Fruit fly (Drosophila melanogaster) whole organism, embryonic: ENCODE data around the gene Fibp.

ENCODE experiments used
- Aef1 ChIP-seq: fragments of 200-800 bp; sonication (Bioruptor generic); IDR thresholded peaks from 3 replicates; pipeline ENCODE4 v1.3.6; 2022; ENCODE audit warnings: missing biosample characterization, missing genetic modification characterization
- BEAF-32 ChIP-seq: fragments of 200-800 bp; sonication (Bioruptor generic); optimal IDR thresholded peaks from 3 replicates; lab custom pipeline; 2017; ENCODE audit warnings: missing biosample characterization, missing genetic modification characterization, mild to moderate bottlenecking, moderate library complexity, missing genetic modification reagents
- Bdp1 ChIP-seq: fragments of 200-800 bp; sonication (Bioruptor generic); optimal IDR thresholded peaks from 3 replicates; lab custom pipeline; 2016; ENCODE audit warnings: missing biosample characterization, missing genetic modification characterization
- Bgb ChIP-seq: fragments of 200-800 bp; sonication (Bioruptor generic); IDR thresholded peaks from 2 replicates; pipeline ENCODE4 v1.3.6; 2022; ENCODE audit warnings: missing biosample characterization, missing genetic modification characterization; ENCODE audit not compliant: partially characterized antibody
- CG12299 ChIP-seq: fragments of 200-800 bp; sonication (Bioruptor generic); optimal IDR thresholded peaks from 2 replicates; lab custom pipeline; 2018; ENCODE audit warnings: missing biosample characterization, mild to moderate bottlenecking, missing genetic modification characterization
- CG14710 ChIP-seq: fragments of 200-800 bp; sonication (Bioruptor generic); optimal IDR thresholded peaks from 3 replicates; lab custom pipeline; 2019; ENCODE audit warnings: missing biosample characterization, mild to moderate bottlenecking, missing genetic modification characterization, moderate library complexity
- CG14965 ChIP-seq: fragments of 200-800 bp; sonication (Bioruptor generic); optimal IDR thresholded peaks from 2 replicates; lab custom pipeline; 2016; ENCODE audit warnings: missing biosample characterization, missing genetic modification characterization, borderline replicate concordance
- CG17385 ChIP-seq: fragments of 200-800 bp; sonication (Bioruptor generic); optimal IDR thresholded peaks from 3 replicates; lab custom pipeline; 2018; ENCODE audit warnings: missing biosample characterization, mild to moderate bottlenecking, missing genetic modification characterization
- CG1832 ChIP-seq: fragments of 200-800 bp; sonication (Bioruptor generic); optimal IDR thresholded peaks from 2 replicates; lab custom pipeline; 2017; ENCODE audit warnings: missing biosample characterization, mild to moderate bottlenecking, missing genetic modification characterization, inconsistent platforms
- CG2116 ChIP-seq: fragments of 200-800 bp; sonication (Bioruptor generic); optimal IDR thresholded peaks from 3 replicates; lab custom pipeline; 2018; ENCODE audit warnings: missing biosample characterization, mild to moderate bottlenecking, missing genetic modification characterization
- CG2129 ChIP-seq: fragments of 200-800 bp; sonication (Bioruptor generic); IDR thresholded peaks from 2 replicates; pipeline ENCODE4 v1.3.6; 2022; ENCODE audit warnings: missing biosample characterization, missing genetic modification characterization; ENCODE audit not compliant: partially characterized antibody
- CG2678 ChIP-seq: fragments of 200-800 bp; sonication (Bioruptor generic); optimal IDR thresholded peaks from 3 replicates; lab custom pipeline; 2019; ENCODE audit warnings: missing biosample characterization, mild to moderate bottlenecking, missing genetic modification characterization, moderate library complexity
- CG30431 ChIP-seq: fragments of 200-800 bp; sonication (Bioruptor generic); optimal IDR thresholded peaks from 2 replicates; lab custom pipeline; 2017; ENCODE audit warnings: missing biosample characterization, missing genetic modification characterization
- CG32532 ChIP-seq: fragments of 200-800 bp; sonication (Bioruptor generic); IDR thresholded peaks from 2 replicates; pipeline ENCODE4 v1.3.6; 2022; ENCODE audit warnings: missing biosample characterization, missing genetic modification characterization
- CG3407 ChIP-seq: fragments of 200-800 bp; sonication (Bioruptor generic); optimal IDR thresholded peaks from 2 replicates; lab custom pipeline; 2018; ENCODE audit warnings: missing biosample characterization, mild to moderate bottlenecking, missing genetic modification characterization
- CG6683 ChIP-seq: fragments of 200-800 bp; sonication (Bioruptor generic); optimal IDR thresholded peaks from 2 replicates; lab custom pipeline; 2017; ENCODE audit warnings: missing biosample characterization, mild to moderate bottlenecking, missing genetic modification characterization, missing genetic modification reagents
- CG7271 ChIP-seq: fragments of 200-800 bp; sonication (Bioruptor generic); optimal IDR thresholded peaks from 2 replicates; lab custom pipeline; 2018; ENCODE audit warnings: missing biosample characterization, mild to moderate bottlenecking, missing genetic modification characterization, moderate library complexity
- CG9609 ChIP-seq: fragments of 200-800 bp; sonication (Bioruptor generic); optimal IDR thresholded peaks from 3 replicates; lab custom pipeline; 2016; ENCODE audit warnings: missing biosample characterization, missing genetic modification characterization
- CG9817 ChIP-seq: fragments of 200-800 bp; sonication (Bioruptor generic); optimal IDR thresholded peaks from 2 replicates; lab custom pipeline; 2018; ENCODE audit warnings: missing biosample characterization, mild to moderate bottlenecking, missing genetic modification characterization, moderate library complexity
- CHES-1-like ChIP-seq: fragments of 200-800 bp; sonication (Bioruptor generic); optimal IDR thresholded peaks from 2 replicates; lab custom pipeline; 2016; ENCODE audit warnings: missing biosample characterization, missing genetic modification characterization
- Dll ChIP-seq: fragments of 200-800 bp; sonication (Bioruptor generic); IDR thresholded peaks from 4 replicates; pipeline ENCODE4 v1.3.6; 2022; ENCODE audit warnings: missing biosample characterization, missing genetic modification characterization; ENCODE audit not compliant: partially characterized antibody
- ERR ChIP-seq: fragments of 200-800 bp; sonication (Bioruptor generic); optimal IDR thresholded peaks from 2 replicates; lab custom pipeline; 2016; ENCODE audit warnings: missing biosample characterization, missing genetic modification characterization
- HLH3B ChIP-seq: fragments of 200-800 bp; sonication (Bioruptor generic); IDR thresholded peaks from 2 replicates; pipeline ENCODE4 v1.3.6; 2022; ENCODE audit warnings: missing biosample characterization, missing genetic modification characterization
- Hand ChIP-seq: fragments of 200-800 bp; sonication (Bioruptor generic); optimal IDR thresholded peaks from 2 replicates; lab custom pipeline; 2017; ENCODE audit warnings: mild to moderate bottlenecking, missing biosample characterization, missing genetic modification reagents, missing genetic modification characterization
- HmgD ChIP-seq: fragments of 200-800 bp; sonication (Bioruptor generic); optimal IDR thresholded peaks from 3 replicates; lab custom pipeline; 2016; ENCODE audit warnings: missing biosample characterization, missing genetic modification characterization
- NfI ChIP-seq: fragments of 200-800 bp; sonication (Bioruptor generic); optimal IDR thresholded peaks from 3 replicates; lab custom pipeline; 2018; ENCODE audit warnings: missing biosample characterization, mild to moderate bottlenecking, missing genetic modification characterization, moderate library complexity
- Oaz ChIP-seq: fragments of 200-800 bp; sonication (Bioruptor generic); IDR thresholded peaks from 2 replicates; pipeline ENCODE4 v1.3.6; 2022; ENCODE audit warnings: missing biosample characterization, missing genetic modification characterization
- Opbp ChIP-seq: fragments of 200-800 bp; sonication (Bioruptor generic); IDR thresholded peaks from 3 replicates; pipeline ENCODE4 v1.3.6; 2022; ENCODE audit warnings: missing biosample characterization, missing genetic modification characterization; ENCODE audit not compliant: partially characterized antibody
- Sin3A ChIP-seq: fragments of >200 bp; optimal IDR thresholded peaks from 2 replicates; lab custom pipeline; 2018
- Six4 ChIP-seq: fragments of 200-800 bp; sonication (Bioruptor generic); optimal IDR thresholded peaks from 2 replicates; lab custom pipeline; 2016; ENCODE audit warnings: missing biosample characterization, missing genetic modification characterization
- YL-1 ChIP-seq: fragments of 200-800 bp; sonication (Bioruptor generic); optimal IDR thresholded peaks from 3 replicates; lab custom pipeline; 2017; ENCODE audit warnings: missing biosample characterization, mild to moderate bottlenecking, missing genetic modification characterization
- ab ChIP-seq: fragments of 200-800 bp; sonication (Bioruptor generic); optimal IDR thresholded peaks from 2 replicates; lab custom pipeline; 2016; ENCODE audit warnings: missing biosample characterization, missing genetic modification characterization
- abd-A ChIP-seq: fragments of 200-800 bp; sonication (Bioruptor generic); optimal IDR thresholded peaks from 3 replicates; lab custom pipeline; 2019; ENCODE audit warnings: missing biosample characterization, mild to moderate bottlenecking, missing genetic modification characterization, moderate library complexity
- amos ChIP-seq: fragments of 200-800 bp; sonication (Bioruptor generic); IDR thresholded peaks from 2 replicates; pipeline ENCODE4 v1.3.6; 2022; ENCODE audit warnings: missing biosample characterization, missing genetic modification characterization; ENCODE audit not compliant: partially characterized antibody
- eve ChIP-seq, 2 experiments: fragments of >200 bp; optimal IDR thresholded peaks; 2 replicates each; lab custom pipeline; 2017; ENCODE audit warnings: missing biosample characterization in 2 of 2, missing genetic modification characterization in 2 of 2
- ftz-f1 ChIP-seq: fragments of 200-800 bp; sonication (Bioruptor generic); optimal IDR thresholded peaks from 2 replicates; lab custom pipeline; 2016; ENCODE audit warnings: missing biosample characterization, missing genetic modification characterization
- gro ChIP-seq: fragments of 200-800 bp; sonication (Bioruptor generic); optimal IDR thresholded peaks from 2 replicates; lab custom pipeline; 2016; ENCODE audit warnings: missing biosample characterization, missing genetic modification characterization
- hbn ChIP-seq: fragments of 200-800 bp; sonication (Bioruptor generic); IDR thresholded peaks from 2 replicates; pipeline ENCODE4 v1.3.6; 2022; ENCODE audit warnings: missing biosample characterization, missing genetic modification characterization; ENCODE audit not compliant: partially characterized antibody
- hth ChIP-seq: fragments of >200 bp; optimal IDR thresholded peaks from 2 replicates; lab custom pipeline; 2017; ENCODE audit warnings: inconsistent platforms
- ind ChIP-seq: fragments of 200-800 bp; sonication (Bioruptor generic); optimal IDR thresholded peaks from 3 replicates; lab custom pipeline; 2016; ENCODE audit warnings: missing biosample characterization, missing genetic modification characterization
- inv ChIP-seq: fragments of 200-800 bp; sonication (Bioruptor generic); IDR thresholded peaks from 2 replicates; pipeline ENCODE4 v1.3.6; 2022; ENCODE audit warnings: missing biosample characterization, missing genetic modification characterization; ENCODE audit not compliant: partially characterized antibody
- klu ChIP-seq: fragments of 200-800 bp; sonication (Bioruptor generic); IDR thresholded peaks from 2 replicates; pipeline ENCODE4 v1.3.6; 2022; ENCODE audit warnings: missing biosample characterization, missing genetic modification characterization
- mld ChIP-seq: fragments of 200-800 bp; sonication (Bioruptor generic); IDR thresholded peaks from 3 replicates; pipeline ENCODE4 v1.3.6; 2022; ENCODE audit warnings: missing biosample characterization, missing genetic modification characterization; ENCODE audit not compliant: partially characterized antibody
- pfk ChIP-seq: fragments of 200-800 bp; sonication (Bioruptor generic); optimal IDR thresholded peaks from 2 replicates; lab custom pipeline; 2018; ENCODE audit warnings: missing biosample characterization, mild to moderate bottlenecking, missing genetic modification characterization, moderate library complexity
- phol ChIP-seq: fragments of 200-800 bp; sonication (Bioruptor generic); optimal IDR thresholded peaks from 3 replicates; lab custom pipeline; 2018; ENCODE audit warnings: missing biosample characterization, mild to moderate bottlenecking, missing genetic modification characterization, moderate library complexity
- shn ChIP-seq: fragments of 200-800 bp; sonication (Bioruptor generic); optimal IDR thresholded peaks from 3 replicates; lab custom pipeline; 2016; ENCODE audit warnings: missing biosample characterization, missing genetic modification characterization
- sisA ChIP-seq: fragments of 200-800 bp; sonication (Bioruptor generic); IDR thresholded peaks from 2 replicates; pipeline ENCODE4 v1.3.6; 2022; ENCODE audit warnings: missing biosample characterization, missing genetic modification characterization
- sna ChIP-seq: fragments of 200-800 bp; sonication (Bioruptor generic); IDR thresholded peaks from 2 replicates; pipeline ENCODE4 v1.3.6; 2022; ENCODE audit warnings: missing biosample characterization, missing genetic modification characterization; ENCODE audit not compliant: partially characterized antibody
- so ChIP-seq: fragments of 200-800 bp; sonication (Bioruptor generic); IDR thresholded peaks from 3 replicates; pipeline ENCODE4 v1.3.6; 2022; ENCODE audit warnings: missing biosample characterization, missing genetic modification characterization
- sr ChIP-seq: fragments of 200-800 bp; sonication (Bioruptor generic); IDR thresholded peaks from 3 replicates; pipeline ENCODE4 v1.3.6; 2022; ENCODE audit warnings: missing biosample characterization, missing genetic modification characterization
- zfh2 ChIP-seq: fragments of 200-800 bp; sonication (Bioruptor generic); optimal IDR thresholded peaks from 2 replicates; lab custom pipeline; 2016; ENCODE audit warnings: missing biosample characterization, missing genetic modification characterization

Fibp gene

dm6 chr3L:19801105-19801504 is 16.7 kb downstream of the Fibp start, which contains the start of gene CG14102 (continued):
- TF ChIP-seq NfI (GFP tag; lab: Kevin White, UChicago): no peak
- TF ChIP-seq CG12299: no peak
- no peak for TF ChIP-seq YL-1 (GFP tag; lab: Kevin White, UChicago)
- TF ChIP-seq shn (GFP tag; lab: Kevin White, UChicago): no peak
- no peak for TF ChIP-seq CG3407
- TF ChIP-seq mld (GFP tag; lab: Robert Waterston, UW): 0 out of 3 replicates have a peak, but pooled peaks have one; percentile 9
- TF ChIP-seq hbn (GFP tag; lab: Robert Waterston, UW): peak; percentile 70
- TF ChIP-seq CG30431 (GFP tag; lab: Kevin White, UChicago): no peak
- no peak for TF ChIP-seq ftz-f1 (GFP tag; lab: Kevin White, UChicago)
- no peak for TF ChIP-seq phol (tag; lab: Kevin White, UChicago)
- TF ChIP-seq ERR (GFP tag; lab: Kevin White, UChicago): no peak
- TF ChIP-seq CG9817 (tag; lab: Kevin White, UChicago): no peak
- peak; percentile 61 for TF ChIP-seq BEAF-32
- no peak for TF ChIP-seq sisA
- no peak for TF ChIP-seq CG17385 (GFP tag; lab: Kevin White, UChicago)
- TF ChIP-seq inv (GFP tag; lab: Robert Waterston, UW): peak; percentile 44
- TF ChIP-seq so (GFP tag; lab: Robert Waterston, UW): no peak
- no peak for TF ChIP-seq CG6683 (GFP tag; lab: Kevin White, UChicago)
- peak; percentile 51 for TF ChIP-seq CG2116
- peak; percentile 67 for TF ChIP-seq amos
- no peak for TF ChIP-seq CG7271 (tag; lab: Kevin White, UChicago)
- no peak for TF ChIP-seq CG2678 (tag; lab: Kevin White, UChicago)
- no peak for TF ChIP-seq sr (GFP tag; lab: Robert Waterston, UW)
- no peak for TF ChIP-seq CHES-1-like
- TF ChIP-seq CG14965 (GFP tag; lab: Kevin White, UChicago): no peak
- TF ChIP-seq CG2129: 0 out of 2 replicates have a peak, but pooled peaks have one; percentile 29
- TF ChIP-seq eve (GFP tag; optimal IDR thresholded peaks at IDR 0.05; lab: Kevin White, UChicago): no peak
- TF ChIP-seq klu (GFP tag; lab: Robert Waterston, UW): no peak
- TF ChIP-seq Sin3A (lab: Kevin White, UChicago): no peak
- no peak for TF ChIP-seq HLH3B
- no peak for TF ChIP-seq Bdp1 (GFP tag; lab: Kevin White, UChicago)
- TF ChIP-seq HmgD (GFP tag; lab: Kevin White, UChicago): no peak
- no peak for TF ChIP-seq CG32532 (GFP tag; lab: Robert Waterston, UW)
- TF ChIP-seq zfh2: no peak
- TF ChIP-seq Hand (GFP tag; lab: Kevin White, UChicago): no peak
- no peak for TF ChIP-seq hth (lab: Kevin White, UChicago)
- peak; percentile 63; the same call in 1 of the 2 replicates for TF ChIP-seq sna (GFP tag; lab: Robert Waterston, UW)
- no peak for TF ChIP-seq gro (GFP tag; lab: Kevin White, UChicago)
- TF ChIP-seq Dll (GFP tag; lab: Robert Waterston, UW): peak; percentile 78
- TF ChIP-seq CG14710 (tag; lab: Kevin White, UChicago): no peak
- TF ChIP-seq Six4 (GFP tag; lab: Kevin White, UChicago): no peak
- TF ChIP-seq Oaz (GFP tag; lab: Robert Waterston, UW): no peak
- no peak for TF ChIP-seq CG1832 (GFP tag; lab: Kevin White, UChicago)
- TF ChIP-seq Aef1 (GFP tag; lab: Robert Waterston, UW): no peak
- no peak for TF ChIP-seq ab (GFP tag; lab: Kevin White, UChicago)
- no peak for TF ChIP-seq abd-A (tag; lab: Kevin White, UChicago)
- no peak for TF ChIP-seq pfk (GFP tag; lab: Kevin White, UChicago)
- no peak for TF ChIP-seq ind (GFP tag; lab: Kevin White, UChicago)
- TF ChIP-seq Bgb (GFP tag; lab: Robert Waterston, UW): peak; percentile 42; the same call in 1 of the 2 replicates
- TF ChIP-seq Opbp (GFP tag; lab: Robert Waterston, UW): peak; percentile 50; the same call in 1 of the 3 replicates
- no peak for TF ChIP-seq CG9609 (GFP tag; lab: Kevin White, UChicago)
